Worm (Caenorhabditis elegans) whole organism, young adult: Measurements from ENCODE around the gene irld-23.

ENCODE experiments used
- C17E4.6 ChIP-seq: fragments of 200-800 bp; sonication (Bioruptor generic); IDR thresholded peaks from 2 replicates; pipeline ENCODE4 v1.3.6; 2022; ENCODE audit warnings: missing genetic modification reagents, missing genetic modification characterization, missing compliant biosample characterization
- K11D2.4 ChIP-seq: fragments of 200-800 bp; sonication (Bioruptor generic); IDR thresholded peaks from 2 replicates; pipeline ENCODE4 v1.3.6; 2022; ENCODE audit warnings: missing genetic modification reagents, missing genetic modification characterization, missing compliant biosample characterization
- K12H6.12 ChIP-seq: fragments of 200-800 bp; sonication (Bioruptor generic); optimal IDR thresholded peaks from 2 replicates; lab custom pipeline; 2018; ENCODE audit warnings: mild to moderate bottlenecking, missing genetic modification characterization, missing compliant biosample characterization
- T07F8.4 ChIP-seq: sonication (generic microtip); optimal IDR thresholded peaks from 2 replicates; lab custom pipeline; 2016; ENCODE audit warnings: mild to moderate bottlenecking, missing genetic modification characterization, moderate library complexity, missing compliant biosample characterization
- Y67H2A.10 ChIP-seq: fragments of 200-800 bp; sonication (Bioruptor generic); conservative IDR thresholded peaks from 2 replicates; pipeline ENCODE4 v1.3.6; 2022; ENCODE audit warnings: missing genetic modification reagents, missing genetic modification characterization, missing compliant biosample characterization
- atf-7 ChIP-seq: sonication (generic microtip); optimal IDR thresholded peaks from 2 replicates; lab custom pipeline; 2017; ENCODE audit warnings: mild to moderate bottlenecking, missing genetic modification characterization, missing compliant biosample characterization
- athp-1 ChIP-seq: sonication (generic microtip); optimal IDR thresholded peaks from 2 replicates; lab custom pipeline; 2017; ENCODE audit warnings: mild to moderate bottlenecking, missing genetic modification characterization, missing compliant biosample characterization
- cebp-2 ChIP-seq: fragments of 200-800 bp; sonication (Bioruptor generic); IDR thresholded peaks from 2 replicates; pipeline ENCODE4 v1.3.6; 2022; ENCODE audit warnings: missing genetic modification characterization, missing compliant biosample characterization
- hmg-20 ChIP-seq: fragments of 200-800 bp; sonication (Bioruptor generic); IDR thresholded peaks from 2 replicates; pipeline ENCODE4 v1.3.6; 2022; ENCODE audit warnings: missing genetic modification reagents, missing genetic modification characterization, missing compliant biosample characterization
- lin-26 ChIP-seq: fragments of 200-800 bp; sonication (Bioruptor generic); IDR thresholded peaks from 2 replicates; pipeline ENCODE4 v1.3.6; 2022; ENCODE audit warnings: missing genetic modification reagents, missing genetic modification characterization, missing compliant biosample characterization
- lin-35 ChIP-seq, 3 experiments: fragments of 150-350 bp in 2 of 3; sonication (generic microtip) in 1 of 3; optimal IDR thresholded peaks; 2 replicates each; lab custom pipeline; 2014 to 2018; ENCODE audit warnings: missing biosample characterization in 3 of 3, missing genetic modification characterization in 3 of 3, missing genetic modification reagents in 3 of 3
- lir-1 ChIP-seq: fragments of 200-800 bp; sonication (Bioruptor generic); conservative IDR thresholded peaks from 2 replicates; pipeline ENCODE4 v1.3.6; 2022; ENCODE audit warnings: missing genetic modification reagents, missing genetic modification characterization, missing compliant biosample characterization
- nfyb-1 ChIP-seq: fragments of 200-800 bp; sonication (Bioruptor generic); IDR thresholded peaks from 2 replicates; pipeline ENCODE4 v1.3.6; 2022; ENCODE audit warnings: missing genetic modification reagents, missing genetic modification characterization, missing compliant biosample characterization
- rpc-1 ChIP-seq, 2 experiments: fragments of 150-350 bp in 1 of 2; sonication (generic microtip) in 1 of 2; optimal IDR thresholded peaks; 2 replicates each; lab custom pipeline; 2014 to 2018; ENCODE audit warnings: missing biosample characterization in 1 of 2, missing genetic modification characterization in 1 of 2, missing genetic modification reagents in 1 of 2, missing genotype in 1 of 2
- snpc-3.4 ChIP-seq: sonication (generic microtip); optimal IDR thresholded peaks from 2 replicates; lab custom pipeline; 2017; ENCODE audit warnings: missing genetic modification characterization, mild to moderate bottlenecking, missing compliant biosample characterization, antibody characterized with exemption, moderate library complexity, missing genotype, missing genetic modification reagents
- snpc-4 ChIP-seq, 5 experiments: fragments of 150-350 bp in 1 of 5; sonication (generic microtip) in 4 of 5; optimal IDR thresholded peaks; 2 replicates each; lab custom pipeline; 2014 to 2018; ENCODE audit warnings: missing genetic modification characterization in 5 of 5, missing biosample characterization in 3 of 5, antibody characterized with exemption in 2 of 5, mild to moderate bottlenecking in 2 of 5, missing compliant biosample characterization in 2 of 5, missing genotype in 2 of 5, moderate library complexity in 2 of 5, missing genetic modification reagents in 1 of 5
- tbx-9 ChIP-seq: sonication (generic microtip); optimal IDR thresholded peaks from 2 replicates; lab custom pipeline; 2016; ENCODE audit warnings: borderline replicate concordance, missing genetic modification characterization, inconsistent platforms, missing compliant biosample characterization
- unc-130 ChIP-seq: sonication (generic microtip); optimal IDR thresholded peaks from 2 replicates; lab custom pipeline; 2016; ENCODE audit warnings: missing genetic modification reagents, missing genetic modification characterization, missing compliant biosample characterization
- zfh-2 ChIP-seq: fragments of 200-800 bp; sonication (Bioruptor generic); conservative IDR thresholded peaks from 2 replicates; pipeline ENCODE4 v1.3.6; 2022; ENCODE audit warnings: missing genetic modification reagents, missing genetic modification characterization, missing compliant biosample characterization
- ztf-3 ChIP-seq: fragments of 200-800 bp; sonication (Bioruptor generic); optimal IDR thresholded peaks from 2 replicates; lab custom pipeline; 2018; ENCODE audit warnings: mild to moderate bottlenecking, missing genetic modification characterization, missing compliant biosample characterization

Gene irld-23

ce11 chrX:17030169-17030914 lies 50.1 kb downstream of the irld-23 start, which contains the start of gene ptrn-1 (continued):
- TF ChIP-seq unc-130 (GFP tag; lab: Kevin White, UChicago) (no peak), rpc-1 (optimal IDR thresholded peaks at IDR 0.05; lab: Kevin White, UChicago) (no peak), rpc-1 (tag; optimal IDR thresholded peaks at IDR 0.05; lab: Kevin White, UChicago) (no peak), lin-26 (GFP tag; lab: Robert Waterston, UW) (peak; percentile 52; the same call in 1 of the 2 replicates), hmg-20 (GFP tag; lab: Robert Waterston, UW) (0 out of 2 replicates have a peak, but pooled peaks have one; percentile 22), C17E4.6 (no peak), K11D2.4 (GFP tag; lab: Robert Waterston, UW) (peak; percentile 61), nfyb-1 (GFP tag; lab: Robert Waterston, UW) (no peak), ztf-3 (GFP tag; lab: Kevin White, UChicago) (peak; percentile 86), lin-35 (GFP tag; optimal IDR thresholded peaks at IDR 0.05; lab: Kevin White, UChicago) (peak in 1 of 3 experiments; percentile 33), Y67H2A.10 (GFP tag; lab: Robert Waterston, UW) (peak; percentile 33; the same call in 1 of the 2 replicates), tbx-9 (tag; lab: Kevin White, UChicago) (no peak), snpc-3.4 (no peak), cebp-2 (GFP tag; lab: Robert Waterston, UW) (0 out of 2 replicates have a peak, but pooled peaks have one; percentile 35), lir-1 (peak; percentile 48), snpc-4 (GFP tag; optimal IDR thresholded peaks at IDR 0.05; lab: Kevin White, UChicago) (no peak), snpc-4 (tag; optimal IDR thresholded peaks at IDR 0.05; lab: Kevin White, UChicago) (peak in 2 of 4 experiments; percentile 67 to 70), K12H6.12 (tag; lab: Kevin White, UChicago) (peak; percentile 81), zfh-2 (peak; percentile 98), atf-7 (tag; lab: Kevin White, UChicago) (no peak), T07F8.4 (tag; lab: Kevin White, UChicago) (no peak), athp-1 (tag; lab: Kevin White, UChicago) (no peak)
- TF ChIP-seq, all 124 proteins: peak for 25
